Fruit fly (Drosophila melanogaster) whole organism, prepupa: ENCODE measurements around the gene CG13258.

Experiments used
- Blimp-1 ChIP-seq: fragments of 200-800 bp; sonication (Bioruptor generic); optimal IDR thresholded peaks from 3 replicates; lab custom pipeline; 2017; ENCODE audit warnings: missing biosample characterization, missing genetic modification characterization, mild to moderate bottlenecking, moderate library complexity, missing genetic modification reagents
- CG10669 ChIP-seq: fragments of 200-800 bp; sonication (Bioruptor generic); optimal IDR thresholded peaks from 3 replicates; lab custom pipeline; 2018; ENCODE audit warnings: missing biosample characterization, mild to moderate bottlenecking, missing genetic modification characterization, moderate library complexity
- CG11294 ChIP-seq: fragments of 200-800 bp; sonication (Bioruptor generic); IDR thresholded peaks from 2 replicates; pipeline ENCODE4 v1.3.6; 2022; ENCODE audit warnings: missing biosample characterization, missing genetic modification characterization
- CG11762 ChIP-seq: fragments of 200-800 bp; sonication (Bioruptor generic); optimal IDR thresholded peaks from 3 replicates; lab custom pipeline; 2016; ENCODE audit warnings: missing biosample characterization, missing genetic modification characterization; ENCODE audit not compliant: insufficient read depth
- CG15336 ChIP-seq: fragments of 200-800 bp; sonication (Bioruptor generic); IDR thresholded peaks from 2 replicates; pipeline ENCODE4 v1.3.6; 2022; ENCODE audit warnings: missing biosample characterization, missing genetic modification characterization
- CG1621 ChIP-seq: fragments of 200-800 bp; sonication (Bioruptor generic); optimal IDR thresholded peaks from 3 replicates; lab custom pipeline; 2018; ENCODE audit warnings: missing biosample characterization, mild to moderate bottlenecking, missing genetic modification characterization
- CG16779 ChIP-seq: fragments of 200-800 bp; sonication (Bioruptor generic); optimal IDR thresholded peaks from 3 replicates; lab custom pipeline; 2017; ENCODE audit warnings: missing biosample characterization, mild to moderate bottlenecking, missing genetic modification characterization
- CG3032 ChIP-seq: fragments of 200-800 bp; optimal IDR thresholded peaks from 2 replicates; lab custom pipeline; 2019; ENCODE audit warnings: missing biosample characterization, mild to moderate bottlenecking, missing genetic modification characterization, moderate library complexity
- CG31627 ChIP-seq: fragments of 200-800 bp; sonication (Bioruptor generic); optimal IDR thresholded peaks from 3 replicates; lab custom pipeline; 2016; ENCODE audit warnings: missing biosample characterization, missing genetic modification characterization
- CG32006 ChIP-seq: fragments of 200-800 bp; sonication (Bioruptor generic); optimal IDR thresholded peaks from 3 replicates; lab custom pipeline; 2017; ENCODE audit warnings: missing biosample characterization, mild to moderate bottlenecking, missing genetic modification characterization
- CG34406 ChIP-seq: fragments of 200-800 bp; sonication (Bioruptor generic); optimal IDR thresholded peaks from 3 replicates; lab custom pipeline; 2016; ENCODE audit warnings: missing biosample characterization, missing genetic modification characterization
- CG3919 ChIP-seq: fragments of 200-800 bp; sonication (Bioruptor generic); optimal IDR thresholded peaks from 3 replicates; lab custom pipeline; 2016; ENCODE audit warnings: missing biosample characterization, missing genetic modification characterization
- CG6163 ChIP-seq: fragments of 200-800 bp; sonication (Bioruptor generic); IDR thresholded peaks from 3 replicates; pipeline ENCODE4 v1.3.6; 2022; ENCODE audit warnings: missing biosample characterization, missing genetic modification characterization
- CG6276 ChIP-seq: fragments of 200-800 bp; sonication (Bioruptor generic); optimal IDR thresholded peaks from 2 replicates; lab custom pipeline; 2017; ENCODE audit warnings: missing biosample characterization, mild to moderate bottlenecking, missing genetic modification characterization
- CG6792 ChIP-seq: fragments of 200-800 bp; sonication (Bioruptor generic); optimal IDR thresholded peaks from 3 replicates; lab custom pipeline; 2016; ENCODE audit warnings: missing biosample characterization, missing genetic modification characterization
- CG6808 ChIP-seq: fragments of 200-800 bp; sonication (Bioruptor generic); optimal IDR thresholded peaks from 3 replicates; lab custom pipeline; 2017; ENCODE audit warnings: missing biosample characterization, missing genetic modification characterization, mild to moderate bottlenecking, moderate library complexity, missing genetic modification reagents
- CG6854 ChIP-seq: fragments of 200-800 bp; sonication (Bioruptor generic); optimal IDR thresholded peaks from 2 replicates; lab custom pipeline; 2017; ENCODE audit warnings: missing biosample characterization, mild to moderate bottlenecking, missing genetic modification characterization
- CG7368 ChIP-seq: fragments of 200-800 bp; sonication (Bioruptor generic); optimal IDR thresholded peaks from 3 replicates; lab custom pipeline; 2016; ENCODE audit warnings: missing biosample characterization, missing genetic modification characterization
- CG8319 ChIP-seq: fragments of 200-800 bp; sonication (Bioruptor generic); optimal IDR thresholded peaks from 3 replicates; lab custom pipeline; 2016; ENCODE audit warnings: missing biosample characterization, missing genetic modification characterization
- CG8632 ChIP-seq: fragments of 200-800 bp; sonication (Bioruptor generic); optimal IDR thresholded peaks from 3 replicates; lab custom pipeline; 2016; ENCODE audit warnings: missing biosample characterization, missing genetic modification characterization
- CG9139 ChIP-seq: fragments of 200-800 bp; sonication (Bioruptor generic); optimal IDR thresholded peaks from 3 replicates; lab custom pipeline; 2017; ENCODE audit warnings: missing biosample characterization, mild to moderate bottlenecking, missing genetic modification characterization
- Eip75B ChIP-seq: fragments of 200-800 bp; sonication (Bioruptor generic); optimal IDR thresholded peaks from 3 replicates; lab custom pipeline; 2016; ENCODE audit warnings: missing biosample characterization, missing genetic modification characterization
- Eip93F ChIP-seq: fragments of 200-800 bp; sonication (Bioruptor generic); optimal IDR thresholded peaks from 2 replicates; lab custom pipeline; 2016; ENCODE audit warnings: missing biosample characterization, mild to moderate bottlenecking, missing genetic modification characterization
- Ets21C ChIP-seq: fragments of 200-800 bp; sonication (Bioruptor generic); optimal IDR thresholded peaks from 3 replicates; lab custom pipeline; 2016; ENCODE audit warnings: missing biosample characterization, missing genetic modification characterization
- Ets96B ChIP-seq: fragments of 200-800 bp; optimal IDR thresholded peaks from 2 replicates; lab custom pipeline; 2019; ENCODE audit warnings: missing biosample characterization, mild to moderate bottlenecking, missing genetic modification characterization, moderate library complexity
- Gug ChIP-seq: fragments of 200-800 bp; sonication (Bioruptor generic); IDR thresholded peaks from 2 replicates; pipeline ENCODE4 v1.3.6; 2022; ENCODE audit warnings: missing biosample characterization, missing genetic modification characterization
- Hr38 ChIP-seq: sonication (Bioruptor generic); optimal IDR thresholded peaks from 2 replicates; lab custom pipeline; 2016; ENCODE audit warnings: missing biosample characterization, missing genetic modification characterization
- Hr39 ChIP-seq: fragments of 200-800 bp; sonication (Bioruptor generic); optimal IDR thresholded peaks from 2 replicates; lab custom pipeline; 2016; ENCODE audit warnings: missing biosample characterization, missing genetic modification characterization
- Hr4 ChIP-seq: fragments of 200-800 bp; sonication (Bioruptor generic); optimal IDR thresholded peaks from 3 replicates; lab custom pipeline; 2016; ENCODE audit warnings: missing biosample characterization, missing genetic modification characterization
- Lpt ChIP-seq: fragments of 200-800 bp; sonication (Bioruptor generic); optimal IDR thresholded peaks from 3 replicates; lab custom pipeline; 2016; ENCODE audit warnings: missing biosample characterization, missing genetic modification characterization
- OdsH ChIP-seq: fragments of 200-800 bp; sonication (Bioruptor generic); optimal IDR thresholded peaks from 3 replicates; lab custom pipeline; 2016; ENCODE audit warnings: missing biosample characterization, missing genetic modification characterization
- Smox ChIP-seq: fragments of 200-800 bp; sonication (Bioruptor generic); optimal IDR thresholded peaks from 3 replicates; lab custom pipeline; 2016; ENCODE audit warnings: missing biosample characterization, missing genetic modification characterization
- Sox102F ChIP-seq: fragments of 200-800 bp; sonication (Bioruptor generic); optimal IDR thresholded peaks from 2 replicates; lab custom pipeline; 2016; ENCODE audit warnings: missing biosample characterization, mild to moderate bottlenecking, missing genetic modification characterization
- Sox14 ChIP-seq: fragments of 200-800 bp; sonication (Bioruptor generic); optimal IDR thresholded peaks from 3 replicates; lab custom pipeline; 2016; ENCODE audit warnings: missing biosample characterization, missing genetic modification characterization
- Sox15 ChIP-seq: fragments of 200-800 bp; sonication (Bioruptor generic); optimal IDR thresholded peaks from 3 replicates; lab custom pipeline; 2016; ENCODE audit warnings: missing biosample characterization, missing genetic modification characterization
- acj6 ChIP-seq: fragments of 200-800 bp; sonication (Bioruptor generic); optimal IDR thresholded peaks from 3 replicates; lab custom pipeline; 2016; ENCODE audit warnings: missing biosample characterization, missing genetic modification characterization
- dac ChIP-seq: fragments of 200-800 bp; sonication (Bioruptor generic); optimal IDR thresholded peaks from 2 replicates; lab custom pipeline; 2017; ENCODE audit warnings: missing biosample characterization, mild to moderate bottlenecking, missing genetic modification characterization
- dsx ChIP-seq: fragments of 200-800 bp; optimal IDR thresholded peaks from 3 replicates; lab custom pipeline; 2019; ENCODE audit warnings: missing biosample characterization, mild to moderate bottlenecking, missing genetic modification characterization, moderate library complexity; ENCODE audit not compliant: poor library complexity, severe bottlenecking
- eg ChIP-seq: fragments of 200-800 bp; sonication (Bioruptor generic); IDR thresholded peaks from 3 replicates; pipeline ENCODE4 v1.3.6; 2022; ENCODE audit warnings: missing biosample characterization, missing genetic modification characterization
- esn ChIP-seq: fragments of 200-800 bp; sonication (Bioruptor generic); optimal IDR thresholded peaks from 2 replicates; lab custom pipeline; 2016; ENCODE audit warnings: missing biosample characterization, mild to moderate bottlenecking, missing genetic modification characterization, moderate library complexity
- fd59A ChIP-seq: fragments of 200-800 bp; sonication (Bioruptor generic); optimal IDR thresholded peaks from 2 replicates; lab custom pipeline; 2017; ENCODE audit warnings: missing biosample characterization, mild to moderate bottlenecking, missing genetic modification characterization, missing genetic modification reagents
- fd85E ChIP-seq: fragments of 200-800 bp; sonication (Bioruptor generic); optimal IDR thresholded peaks from 3 replicates; lab custom pipeline; 2016; ENCODE audit warnings: missing biosample characterization, missing genetic modification characterization
- fkh ChIP-seq: fragments of 200-800 bp; sonication (Bioruptor generic); optimal IDR thresholded peaks from 3 replicates; lab custom pipeline; 2017; ENCODE audit warnings: missing biosample characterization, mild to moderate bottlenecking, missing genetic modification characterization, moderate library complexity
- lz ChIP-seq: fragments of 200-800 bp; sonication (Bioruptor generic); optimal IDR thresholded peaks from 3 replicates; lab custom pipeline; 2016; ENCODE audit warnings: missing biosample characterization, missing genetic modification characterization
- net ChIP-seq: fragments of 200-800 bp; sonication (Bioruptor generic); optimal IDR thresholded peaks from 3 replicates; lab custom pipeline; 2016; ENCODE audit warnings: missing biosample characterization, missing genetic modification characterization
- pdm3 ChIP-seq: fragments of 200-800 bp; sonication (Bioruptor generic); optimal IDR thresholded peaks from 3 replicates; lab custom pipeline; 2016; ENCODE audit warnings: missing biosample characterization, missing genetic modification characterization
- salr ChIP-seq, 2 experiments: fragments of 200-800 bp; sonication (Bioruptor generic); optimal IDR thresholded peaks; 3 replicates each; lab custom pipeline; 2016 to 2018; ENCODE audit warnings: missing biosample characterization in 2 of 2, missing genetic modification characterization in 2 of 2, mild to moderate bottlenecking in 1 of 2
- spab ChIP-seq: fragments of 200-800 bp; sonication (Bioruptor generic); optimal IDR thresholded peaks from 2 replicates; lab custom pipeline; 2017; ENCODE audit warnings: missing biosample characterization, mild to moderate bottlenecking, missing genetic modification characterization, missing genetic modification reagents
- ss ChIP-seq, 2 experiments: fragments of 200-800 bp; sonication (Bioruptor generic); optimal IDR thresholded peaks; 2 replicates in 1 of 2; 3 replicates in 1 of 2; lab custom pipeline; 2017 to 2018; ENCODE audit warnings: mild to moderate bottlenecking in 2 of 2, missing biosample characterization in 2 of 2, missing genetic modification characterization in 2 of 2, moderate library complexity in 1 of 2
- vri ChIP-seq: fragments of 200-800 bp; sonication (Bioruptor generic); optimal IDR thresholded peaks from 3 replicates; lab custom pipeline; 2016; ENCODE audit warnings: missing biosample characterization, mild to moderate bottlenecking, missing genetic modification characterization

CG13258 gene

dm6 chr2L:16299466-16300311 lies 6.9 kb upstream of the CG13258 start, which contains the start of the genes heix and CG17328:
Gene heix, minus strand, starts transcription at chr2L:16299858.
Gene CG17328, plus strand, starts transcription at chr2L:16299943.
- TF ChIP-seq Blimp-1 (GFP tag; lab: Kevin White, UChicago) (peak; percentile 28), CG3919 (GFP tag; lab: Kevin White, UChicago) (no peak), CG8632 (peak; percentile 54), CG7368 (GFP tag; lab: Kevin White, UChicago) (peak; percentile 52), dsx (GFP tag; lab: Kevin White, UChicago) (no peak), CG32006 (no peak), CG6276 (GFP tag; lab: Kevin White, UChicago) (no peak), CG1621 (tag; lab: Kevin White, UChicago) (peak; percentile 66), CG6854 (GFP tag; lab: Kevin White, UChicago) (peak; percentile 61), Hr4 (GFP tag; lab: Kevin White, UChicago) (peak; percentile 86), CG16779 (no peak), Ets96B (tag; lab: Kevin White, UChicago) (peak; percentile 61), lz (GFP tag; lab: Kevin White, UChicago) (peak; percentile 78), Hr39 (GFP tag; lab: Kevin White, UChicago) (no peak), CG6792 (peak; percentile 56), CG10669 (GFP tag; lab: Kevin White, UChicago) (no peak), spab (GFP tag; lab: Kevin White, UChicago) (no peak), fd59A (GFP tag; lab: Kevin White, UChicago) (peak; percentile 44), CG3032 (tag; lab: Kevin White, UChicago) (peak; percentile 64), Eip93F (GFP tag; lab: Kevin White, UChicago) (peak; percentile 47), Sox102F (GFP tag; lab: Kevin White, UChicago) (no peak), Eip75B (GFP tag; lab: Kevin White, UChicago) (peak; percentile 79), Smox (GFP tag; lab: Kevin White, UChicago) (no peak), CG9139 (GFP tag; lab: Kevin White, UChicago) (no peak), fd85E (GFP tag; lab: Kevin White, UChicago) (no peak), acj6 (GFP tag; lab: Kevin White, UChicago) (peak; percentile 82), vri (GFP tag; lab: Kevin White, UChicago) (no peak), OdsH (GFP tag; lab: Kevin White, UChicago) (peak; percentile 77), net (GFP tag; lab: Kevin White, UChicago) (no peak), salr (GFP tag; optimal IDR thresholded peaks at IDR 0.05; lab: Kevin White, UChicago) (peak; percentile 63 to 72), CG31627 (peak; percentile 81), ss (GFP tag; optimal IDR thresholded peaks at IDR 0.05; lab: Kevin White, UChicago) (no peak), Sox14 (peak; percentile 81), Hr38 (no peak), Gug (GFP tag; lab: Robert Waterston, UW) (peak; percentile 51; the same call in 1 of the 2 replicates), CG8319 (GFP tag; lab: Kevin White, UChicago) (peak; percentile 56), esn (GFP tag; lab: Kevin White, UChicago) (peak; percentile 84), CG11762 (GFP tag; lab: Kevin White, UChicago) (peak; percentile 63), CG11294 (GFP tag; lab: Robert Waterston, UW) (no peak), CG15336 (GFP tag; lab: Robert Waterston, UW) (peak; percentile 44), CG6808 (GFP tag; lab: Kevin White, UChicago) (no peak), Sox15 (peak; percentile 70), Lpt (GFP tag; lab: Kevin White, UChicago) (no peak), Ets21C (peak; percentile 74), CG6163 (no peak; the same call in 1 of the 3 replicates), dac (GFP tag; lab: Kevin White, UChicago) (peak; percentile 42), CG34406 (GFP tag; lab: Kevin White, UChicago) (peak; percentile 66), pdm3 (GFP tag; lab: Kevin White, UChicago) (no peak), eg (GFP tag; lab: Robert Waterston, UW) (no peak), fkh (GFP tag; lab: Kevin White, UChicago) (peak; percentile 69)
